Worm (Caenorhabditis elegans): Measurements from ENCODE around the gene ugt-36.
A peak's percentile ranks its signal among the peaks of the same experiment; 100 is the strongest.

ugt-36 gene

ce11 chrV:7196498-7196966 lies 29.7 kb downstream of the ugt-36 start, which contains the start of gene F09G2.2 (continued):
- TF ChIP-seq attf-4 (tag; optimal IDR thresholded peaks at IDR 0.05) (no peak), ces-1 (GFP tag; optimal IDR thresholded peaks at IDR 0.05) (no peak), nhr-102 (tag; optimal IDR thresholded peaks at IDR 0.05) (peak; percentile 80), dpl-1 (GFP tag; optimal IDR thresholded peaks at IDR 0.05) (peak; percentile 94), R02D3.7 (tag; optimal IDR thresholded peaks at IDR 0.05) (no peak), sdz-12 (GFP tag; optimal IDR thresholded peaks at IDR 0.05) (no peak), pha-4 (GFP tag; IDR thresholded peaks at IDR 0.05) (peak; percentile 78; the same call in 1 of the 2 replicates), pha-4 (tag; optimal IDR thresholded peaks at IDR 0.05) (no peak), F49E8.2 (tag; optimal IDR thresholded peaks at IDR 0.05; ENCODE audit: borderline replicate concordance) (no peak), lin-13 (GFP tag; optimal IDR thresholded peaks at IDR 0.05) (peak; percentile 90), aly-2 (tag; optimal IDR thresholded peaks at IDR 0.05) (no peak), unc-130 (GFP tag; optimal IDR thresholded peaks at IDR 0.05) (peak; percentile 78), nhr-76 (tag; optimal IDR thresholded peaks at IDR 0.05) (no peak), nhr-48 (tag; optimal IDR thresholded peaks at IDR 0.05) (peak; percentile 79), F44E2.7 (GFP tag; IDR thresholded peaks at IDR 0.05) (no peak), T26A8.4 (GFP tag; IDR thresholded peaks at IDR 0.05) (peak; percentile 91), spr-1 (tag; optimal IDR thresholded peaks at IDR 0.05) (peak; percentile 56), nhr-25 (tag; optimal IDR thresholded peaks at IDR 0.05; ENCODE audit: borderline replicate concordance, insufficient read depth) (peak; percentile 88), Y5F2A.4 (GFP tag; optimal IDR thresholded peaks at IDR 0.05) (no peak), spr-3 (GFP tag; optimal IDR thresholded peaks at IDR 0.05) (peak; percentile 46), mdl-1 (tag; optimal IDR thresholded peaks at IDR 0.05) (peak in 1 of 2 experiments; percentile 65), php-3 (GFP tag; IDR thresholded peaks at IDR 0.05) (peak; percentile 46; the same call in 1 of the 2 replicates), daf-12 (tag; optimal IDR thresholded peaks at IDR 0.05) (no peak), snpc-4 (tag; optimal IDR thresholded peaks at IDR 0.05) (peak; percentile 24), snpc-1.2 (GFP tag; IDR thresholded peaks at IDR 0.05) (peak; percentile 53; the same call in 1 of the 2 replicates), ZK337.2 (GFP tag; IDR thresholded peaks at IDR 0.05) (no peak), ztf-7 (tag; optimal IDR thresholded peaks at IDR 0.05) (peak; percentile 41), saeg-2 (GFP tag; IDR thresholded peaks at IDR 0.05) (no peak), dve-1 (tag; optimal IDR thresholded peaks at IDR 0.05; ENCODE audit: insufficient read depth) (peak; percentile 97), nhr-28 (tag; optimal IDR thresholded peaks at IDR 0.05) (peak; percentile 81), Y75B8A.6 (GFP tag; IDR thresholded peaks at IDR 0.05) (no peak), ceh-20 (GFP tag; IDR thresholded peaks at IDR 0.05) (peak; percentile 88), hlh-11 (tag; optimal IDR thresholded peaks at IDR 0.05) (peak; percentile 94), cey-2 (tag; optimal IDR thresholded peaks at IDR 0.05; ENCODE audit: borderline replicate concordance, insufficient read depth) (no peak), Y105C5A.15 (GFP tag; IDR thresholded peaks at IDR 0.05) (no peak), egl-27 (tag; optimal IDR thresholded peaks at IDR 0.05) (no peak), lin-15B (tag; optimal IDR thresholded peaks at IDR 0.05) (peak; percentile 28), Y48G9A.11 (GFP tag; IDR thresholded peaks at IDR 0.05) (peak; percentile 63), zfp-3 (GFP tag; conservative IDR thresholded peaks at IDR 0.05) (peak; percentile 72), daf-8 (GFP tag; IDR thresholded peaks at IDR 0.05) (no peak), daf-16 (GFP tag; optimal IDR thresholded peaks at IDR 0.05) (peak; percentile 52 to 69), daf-16 (tag; optimal IDR thresholded peaks at IDR 0.05) (peak; percentile 83), jun-1 (tag; optimal IDR thresholded peaks at IDR 0.05) (peak; percentile 76), mes-2 (tag; optimal IDR thresholded peaks at IDR 0.05; ENCODE audit: poor library complexity, severe bottlenecking) (peak; percentile 91), lsy-2 (tag; optimal IDR thresholded peaks at IDR 0.05) (peak; percentile 71 to 93), nhr-42 (GFP tag; IDR thresholded peaks at IDR 0.05) (peak; percentile 72; the same call in 1 of the 2 replicates), mdt-29 (GFP tag; IDR thresholded peaks at IDR 0.05) (0 out of 2 replicates have a peak, but pooled peaks have one; percentile 30), nhr-41 (GFP tag; IDR thresholded peaks at IDR 0.05) (no peak), ama-1 (optimal IDR thresholded peaks at IDR 0.05) (peak; percentile 61), zfp-2 (tag; optimal IDR thresholded peaks at IDR 0.05) (peak; percentile 98), F26F4.8 (GFP tag; conservative IDR thresholded peaks at IDR 0.05) (no peak)

Measured in whole organism, L4 larva.